Worm (Caenorhabditis elegans) whole organism, late embryonic: Measurements from ENCODE around the gene gur-4.

Experiments used
- K09A11.1 ChIP-seq: sonication (generic microtip); optimal IDR thresholded peaks from 2 replicates; lab custom pipeline; 2017; ENCODE audit warnings: antibody characterized with exemption, mild to moderate bottlenecking, missing genetic modification characterization, missing compliant biosample characterization; ENCODE audit not compliant: insufficient read depth
- ama-1 ChIP-seq: fragments of 150-350 bp; optimal IDR thresholded peaks from 2 replicates; lab custom pipeline; 2014
- ceh-19 ChIP-seq: fragments of 200-800 bp; sonication (Bioruptor generic); optimal IDR thresholded peaks from 2 replicates; lab custom pipeline; 2018; ENCODE audit warnings: mild to moderate bottlenecking, missing genetic modification characterization, missing compliant biosample characterization
- fkh-10 ChIP-seq: fragments of 150-350 bp; optimal IDR thresholded peaks from 2 replicates; lab custom pipeline; 2014; ENCODE audit warnings: missing biosample characterization, missing genetic modification reagents, missing genetic modification characterization
- sox-4 ChIP-seq: sonication (generic microtip); optimal IDR thresholded peaks from 2 replicates; lab custom pipeline; 2017; ENCODE audit warnings: mild to moderate bottlenecking, missing genetic modification characterization, inconsistent platforms, missing compliant biosample characterization
- syd-9 ChIP-seq: sonication (generic microtip); optimal IDR thresholded peaks from 2 replicates; lab custom pipeline; 2016; ENCODE audit warnings: mild to moderate bottlenecking, missing genetic modification characterization, moderate library complexity, missing compliant biosample characterization
- unc-3 ChIP-seq, 2 experiments: fragments of 200-800 bp in 1 of 2; sonication (Bioruptor generic) in 1 of 2; sonication (generic microtip) in 1 of 2; conservative IDR thresholded peaks in 1 of 2; optimal IDR thresholded peaks in 1 of 2; 2 replicates each; pipeline versions ENCODE4 v1.3.6 to Lab custom; 2016 to 2022; ENCODE audit warnings: missing compliant biosample characterization in 2 of 2, missing genetic modification characterization in 2 of 2, missing genetic modification reagents in 1 of 2
- ztf-16 ChIP-seq: sonication (generic microtip); optimal IDR thresholded peaks from 2 replicates; lab custom pipeline; 2017; ENCODE audit warnings: missing genetic modification characterization, missing compliant biosample characterization

ce11 chrII:14095875-14096274, 8.7 kb upstream of the gur-4 start:
- no peak for TF ChIP-seq ama-1 (lab: Kevin White, UChicago)
- TF ChIP-seq ceh-19 (GFP tag; lab: Kevin White, UChicago) = no peak
- no peak for TF ChIP-seq ztf-16 (tag; lab: Kevin White, UChicago)
- TF ChIP-seq unc-3 (GFP tag; conservative IDR thresholded peaks at IDR 0.05; lab: Robert Waterston, UW) = no peak
- no peak for TF ChIP-seq unc-3 (tag; optimal IDR thresholded peaks at IDR 0.05; lab: Kevin White, UChicago)
- TF ChIP-seq fkh-10 (GFP tag; lab: Kevin White, UChicago) = no peak
- no peak for TF ChIP-seq syd-9 (tag; lab: Kevin White, UChicago)
- no peak for TF ChIP-seq K09A11.1
- no peak for TF ChIP-seq sox-4
